Worm (Caenorhabditis elegans): Measurements from ENCODE around the gene C25F9.14.

ce11 chrV:19403619-19404018 is 32.7 kb upstream of the C25F9.14 start:
- no peak for TF ChIP-seq T26A5.8 (tag; optimal IDR thresholded peaks at IDR 0.05)
- no peak for TF ChIP-seq snpc-4 (GFP tag; optimal IDR thresholded peaks at IDR 0.05)
- no peak for TF ChIP-seq snpc-4 (tag; optimal IDR thresholded peaks at IDR 0.05)
- TF ChIP-seq pha-4 (tag; optimal IDR thresholded peaks at IDR 0.05), result no peak
- TF ChIP-seq madf-10 (tag; optimal IDR thresholded peaks at IDR 0.05), result no peak
- TF ChIP-seq unc-62 (GFP tag; optimal IDR thresholded peaks at IDR 0.05), result no peak
- no peak for TF ChIP-seq mel-28 (tag; optimal IDR thresholded peaks at IDR 0.05; ENCODE audit: borderline replicate concordance)
- TF ChIP-seq C06A6.2 (GFP tag; conservative IDR thresholded peaks at IDR 0.05), result no peak
- TF ChIP-seq bed-2 (GFP tag; IDR thresholded peaks at IDR 0.05), result no peak
- no peak for TF ChIP-seq F57C9.4 (tag; optimal IDR thresholded peaks at IDR 0.05)
